Fruit fly (Drosophila melanogaster) whole organism, embryonic: ENCODE results near the gene SmD1.
A peak's percentile ranks its signal among the peaks of the same experiment; 100 is the strongest.

Experiments used
- Adf1 ChIP-seq: fragments of 200-800 bp; sonication (Bioruptor generic); IDR thresholded peaks from 2 replicates; pipeline ENCODE4 v1.3.6; 2022; ENCODE audit warnings: missing biosample characterization, missing genetic modification characterization
- Aef1 ChIP-seq: fragments of 200-800 bp; sonication (Bioruptor generic); IDR thresholded peaks from 3 replicates; pipeline ENCODE4 v1.3.6; 2022; ENCODE audit warnings: missing biosample characterization, missing genetic modification characterization
- Bdp1 ChIP-seq: fragments of 200-800 bp; sonication (Bioruptor generic); optimal IDR thresholded peaks from 3 replicates; lab custom pipeline; 2016; ENCODE audit warnings: missing biosample characterization, missing genetic modification characterization
- CG13775 ChIP-seq: fragments of 200-800 bp; sonication (Bioruptor generic); optimal IDR thresholded peaks from 3 replicates; lab custom pipeline; 2017; ENCODE audit warnings: missing biosample characterization, mild to moderate bottlenecking, missing genetic modification characterization
- CG15073 ChIP-seq: fragments of 200-800 bp; sonication (Bioruptor generic); optimal IDR thresholded peaks from 2 replicates; lab custom pipeline; 2016; ENCODE audit warnings: missing biosample characterization, missing genetic modification characterization
- CG17361 ChIP-seq: fragments of 200-800 bp; sonication (Bioruptor generic); IDR thresholded peaks from 3 replicates; pipeline ENCODE4 v1.3.6; 2022; ENCODE audit warnings: missing biosample characterization, missing genetic modification characterization
- CG1832 ChIP-seq: fragments of 200-800 bp; sonication (Bioruptor generic); optimal IDR thresholded peaks from 2 replicates; lab custom pipeline; 2017; ENCODE audit warnings: missing biosample characterization, mild to moderate bottlenecking, missing genetic modification characterization, inconsistent platforms
- CG4328 ChIP-seq: fragments of 200-800 bp; sonication (Bioruptor generic); optimal IDR thresholded peaks from 3 replicates; lab custom pipeline; 2017; ENCODE audit warnings: missing biosample characterization, missing genetic modification reagents, missing genetic modification characterization
- CG4360 ChIP-seq: fragments of 200-800 bp; sonication (Bioruptor generic); IDR thresholded peaks from 2 replicates; pipeline ENCODE4 v1.3.6; 2022; ENCODE audit warnings: missing biosample characterization, missing genetic modification characterization
- CG6854 ChIP-seq: fragments of 200-800 bp; sonication (Bioruptor generic); optimal IDR thresholded peaks from 3 replicates; lab custom pipeline; 2017; ENCODE audit warnings: missing biosample characterization, mild to moderate bottlenecking, missing genetic modification characterization
- CG7786 ChIP-seq: fragments of 200-800 bp; sonication (Bioruptor generic); optimal IDR thresholded peaks from 2 replicates; lab custom pipeline; 2016; ENCODE audit warnings: missing biosample characterization, missing genetic modification characterization
- CG9215 ChIP-seq: fragments of 200-800 bp; sonication (Bioruptor generic); IDR thresholded peaks from 2 replicates; pipeline ENCODE4 v1.3.6; 2022; ENCODE audit warnings: missing biosample characterization, missing genetic modification characterization
- CG9797 ChIP-seq: fragments of 200-800 bp; sonication (Bioruptor generic); optimal IDR thresholded peaks from 3 replicates; lab custom pipeline; 2018; ENCODE audit warnings: missing biosample characterization, mild to moderate bottlenecking, missing genetic modification characterization
- CoRest ChIP-seq: fragments of 200-800 bp; sonication (Bioruptor generic); optimal IDR thresholded peaks from 3 replicates; lab custom pipeline; 2018; ENCODE audit warnings: missing biosample characterization, mild to moderate bottlenecking, missing genetic modification characterization, moderate library complexity
- CrebB ChIP-seq: fragments of 200-800 bp; sonication (Bioruptor generic); optimal IDR thresholded peaks from 3 replicates; lab custom pipeline; 2018; ENCODE audit warnings: missing biosample characterization, mild to moderate bottlenecking, missing genetic modification characterization
- Dad ChIP-seq: fragments of 200-800 bp; sonication (Bioruptor generic); optimal IDR thresholded peaks from 3 replicates; lab custom pipeline; 2016; ENCODE audit warnings: missing biosample characterization, missing genetic modification characterization
- Ets65A ChIP-seq: fragments of 200-800 bp; sonication (Bioruptor generic); peaks from one replicate; lab custom pipeline; 2016; ENCODE audit warnings: missing biosample characterization, missing genetic modification characterization
- Hr3 ChIP-seq: fragments of 200-800 bp; sonication (Bioruptor generic); optimal IDR thresholded peaks from 3 replicates; lab custom pipeline; 2016; ENCODE audit warnings: missing biosample characterization, missing genetic modification characterization
- Hr39 ChIP-seq: fragments of >200 bp; optimal IDR thresholded peaks from 2 replicates; lab custom pipeline; 2017
- Myb ChIP-seq: fragments of 200-800 bp; sonication (Bioruptor generic); optimal IDR thresholded peaks from 2 replicates; lab custom pipeline; 2016; ENCODE audit warnings: missing biosample characterization, missing genetic modification characterization
- Neu2 ChIP-seq: fragments of 200-800 bp; sonication (Bioruptor generic); optimal IDR thresholded peaks from 3 replicates; lab custom pipeline; 2016; ENCODE audit warnings: missing biosample characterization, missing genetic modification characterization, borderline replicate concordance
- Nf-YB ChIP-seq: fragments of 200-800 bp; sonication (Bioruptor generic); optimal IDR thresholded peaks from 3 replicates; lab custom pipeline; 2019; ENCODE audit warnings: missing biosample characterization, mild to moderate bottlenecking, missing genetic modification characterization, moderate library complexity
- Nf-YC ChIP-seq: fragments of 200-800 bp; optimal IDR thresholded peaks from 3 replicates; lab custom pipeline; 2019; ENCODE audit warnings: missing biosample characterization, mild to moderate bottlenecking, missing genetic modification characterization, moderate library complexity
- Oaz ChIP-seq: fragments of 200-800 bp; sonication (Bioruptor generic); IDR thresholded peaks from 2 replicates; pipeline ENCODE4 v1.3.6; 2022; ENCODE audit warnings: missing biosample characterization, missing genetic modification characterization
- Six4 ChIP-seq: fragments of 200-800 bp; sonication (Bioruptor generic); optimal IDR thresholded peaks from 2 replicates; lab custom pipeline; 2016; ENCODE audit warnings: missing biosample characterization, missing genetic modification characterization
- Sry-δ ChIP-seq: fragments of 200-800 bp; sonication (Bioruptor generic); optimal IDR thresholded peaks from 2 replicates; lab custom pipeline; 2016; ENCODE audit warnings: missing biosample characterization, missing genetic modification characterization
- Trl ChIP-seq, 3 experiments: fragments of >200 bp in 2 of 3; fragments of 200-800 bp in 1 of 3; sonication (Bioruptor generic) in 1 of 3; optimal IDR thresholded peaks; 2 replicates in 1 of 3; 3 replicates in 2 of 3; lab custom pipeline; 2016 to 2017; ENCODE audit warnings: missing biosample characterization in 1 of 3, missing genetic modification characterization in 1 of 3
- Xbp1 ChIP-seq: fragments of 200-800 bp; sonication (Bioruptor generic); optimal IDR thresholded peaks from 3 replicates; lab custom pipeline; 2016; ENCODE audit warnings: missing biosample characterization, mild to moderate bottlenecking, missing genetic modification characterization
- abd-A ChIP-seq: fragments of 200-800 bp; sonication (Bioruptor generic); optimal IDR thresholded peaks from 3 replicates; lab custom pipeline; 2019; ENCODE audit warnings: missing biosample characterization, mild to moderate bottlenecking, missing genetic modification characterization, moderate library complexity
- aop ChIP-seq: fragments of 200-800 bp; sonication (Bioruptor generic); IDR thresholded peaks from 2 replicates; pipeline ENCODE4 v1.3.6; 2022; ENCODE audit warnings: missing biosample characterization, missing genetic modification characterization
- chinmo ChIP-seq: fragments of 200-800 bp; sonication (Bioruptor generic); IDR thresholded peaks from 4 replicates; pipeline ENCODE4 v1.3.6; 2022; ENCODE audit warnings: missing biosample characterization, missing genetic modification characterization; ENCODE audit not compliant: partially characterized antibody
- ci ChIP-seq: fragments of 200-800 bp; sonication (Bioruptor generic); IDR thresholded peaks from 3 replicates; pipeline ENCODE4 v1.3.6; 2022; ENCODE audit warnings: missing biosample characterization, missing genetic modification characterization
- crol ChIP-seq: fragments of 200-800 bp; sonication (Bioruptor generic); IDR thresholded peaks from 2 replicates; pipeline ENCODE4 v1.3.6; 2022; ENCODE audit warnings: missing biosample characterization, missing genetic modification characterization
- da ChIP-seq: fragments of 200-800 bp; sonication (Bioruptor generic); optimal IDR thresholded peaks from 2 replicates; lab custom pipeline; 2016; ENCODE audit warnings: missing biosample characterization, missing genetic modification characterization
- ewg ChIP-seq: fragments of 200-800 bp; sonication (Bioruptor generic); optimal IDR thresholded peaks from 3 replicates; lab custom pipeline; 2017; ENCODE audit warnings: mild to moderate bottlenecking, missing biosample characterization, missing genetic modification reagents, missing genetic modification characterization
- gce ChIP-seq: fragments of 200-800 bp; sonication (Bioruptor generic); IDR thresholded peaks from 3 replicates; pipeline ENCODE4 v1.3.6; 2022; ENCODE audit warnings: missing biosample characterization, missing genetic modification characterization
- hth ChIP-seq: fragments of >200 bp; optimal IDR thresholded peaks from 2 replicates; lab custom pipeline; 2017; ENCODE audit warnings: inconsistent platforms
- inv ChIP-seq: fragments of 200-800 bp; sonication (Bioruptor generic); IDR thresholded peaks from 2 replicates; pipeline ENCODE4 v1.3.6; 2022; ENCODE audit warnings: missing biosample characterization, missing genetic modification characterization; ENCODE audit not compliant: partially characterized antibody
- ken ChIP-seq: fragments of 200-800 bp; sonication (Bioruptor generic); IDR thresholded peaks from 3 replicates; pipeline ENCODE4 v1.3.6; 2022; ENCODE audit warnings: missing biosample characterization, missing genetic modification characterization
- kni ChIP-seq: fragments of 200-800 bp; sonication (Bioruptor generic); optimal IDR thresholded peaks from 3 replicates; lab custom pipeline; 2017; ENCODE audit warnings: mild to moderate bottlenecking, missing biosample characterization, missing genetic modification reagents, missing genetic modification characterization
- mirr ChIP-seq: fragments of 200-800 bp; sonication (Bioruptor generic); optimal IDR thresholded peaks from 3 replicates; lab custom pipeline; 2018; ENCODE audit warnings: missing biosample characterization, mild to moderate bottlenecking, missing genetic modification characterization
- mld ChIP-seq: fragments of 200-800 bp; sonication (Bioruptor generic); IDR thresholded peaks from 3 replicates; pipeline ENCODE4 v1.3.6; 2022; ENCODE audit warnings: missing biosample characterization, missing genetic modification characterization; ENCODE audit not compliant: partially characterized antibody
- nmo ChIP-seq: fragments of 200-800 bp; sonication (Bioruptor generic); optimal IDR thresholded peaks from 2 replicates; lab custom pipeline; 2018; ENCODE audit warnings: missing biosample characterization, mild to moderate bottlenecking, missing genetic modification characterization, moderate library complexity
- onecut ChIP-seq: fragments of 200-800 bp; sonication (Bioruptor generic); IDR thresholded peaks from 2 replicates; pipeline ENCODE4 v1.3.6; 2022; ENCODE audit warnings: missing biosample characterization, missing genetic modification characterization
- slbo ChIP-seq: fragments of 200-800 bp; sonication (Bioruptor generic); IDR thresholded peaks from 2 replicates; pipeline ENCODE4 v1.3.6; 2022; ENCODE audit warnings: missing biosample characterization, missing genetic modification characterization
- sqz ChIP-seq: fragments of 200-800 bp; sonication (Bioruptor generic); optimal IDR thresholded peaks from 3 replicates; lab custom pipeline; 2018; ENCODE audit warnings: missing biosample characterization, mild to moderate bottlenecking, missing genetic modification characterization
- tap ChIP-seq: fragments of 200-800 bp; optimal IDR thresholded peaks from 3 replicates; lab custom pipeline; 2019; ENCODE audit warnings: missing biosample characterization, mild to moderate bottlenecking, missing genetic modification characterization, moderate library complexity
- tgo ChIP-seq: fragments of 200-800 bp; sonication (Bioruptor generic); IDR thresholded peaks from 3 replicates; pipeline ENCODE4 v1.3.6; 2022; ENCODE audit warnings: missing biosample characterization, missing genetic modification characterization
- ttk ChIP-seq: fragments of 200-800 bp; sonication (Bioruptor generic); IDR thresholded peaks from 2 replicates; pipeline ENCODE4 v2.1.2; 2022; ENCODE audit warnings: missing biosample characterization, missing genetic modification characterization

The SmD1 gene

DNA sequence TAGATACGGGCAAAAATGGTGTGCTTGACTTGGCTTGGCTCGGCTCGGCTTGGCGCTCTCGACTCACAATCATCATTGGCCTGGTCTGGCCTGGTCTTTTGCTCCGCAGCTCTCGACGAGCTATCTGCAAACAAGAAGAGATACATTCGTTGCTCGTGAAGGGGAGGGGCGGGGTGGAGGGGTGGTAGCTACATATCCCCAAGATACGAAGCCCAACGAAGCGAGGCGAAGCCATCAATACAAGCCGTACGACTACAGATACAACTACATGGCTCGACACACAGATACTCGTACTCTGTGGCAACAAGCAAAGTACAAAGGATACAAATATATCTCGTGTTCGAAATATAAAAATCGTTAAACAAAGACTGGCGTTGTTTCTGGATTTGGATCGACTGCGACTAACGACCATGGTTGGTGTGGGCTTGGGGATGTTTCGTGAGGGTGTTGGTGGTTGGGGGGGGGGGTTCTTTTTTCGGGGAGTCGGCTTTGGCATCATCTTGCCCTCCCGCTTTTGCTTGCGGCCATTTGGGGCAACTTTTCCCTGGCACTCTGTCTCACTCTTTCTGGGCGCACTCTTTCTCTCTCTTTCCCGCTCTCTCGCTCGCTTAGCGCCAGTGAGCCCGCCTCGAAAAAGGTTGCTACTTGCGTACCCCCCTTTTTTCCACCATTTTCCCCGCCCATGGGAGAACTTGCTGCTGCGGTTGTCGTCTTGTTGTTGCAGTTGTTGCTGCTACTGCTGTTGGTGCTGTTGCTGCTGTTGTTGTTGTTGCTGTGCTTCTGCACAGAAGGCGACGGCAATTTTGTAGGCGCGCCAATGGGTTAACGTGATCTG lies 43.9 kb downstream of the SmD1 start (continued):
- peak; percentile 17 for TF ChIP-seq kni (GFP tag; lab: Kevin White, UChicago)
- no peak for TF ChIP-seq Hr39
- no peak for TF ChIP-seq CG17361 (GFP tag; lab: Robert Waterston, UW)
- 0 out of 4 replicates have a peak, but pooled peaks have one; percentile 63 for TF ChIP-seq chinmo (GFP tag; lab: Robert Waterston, UW)
- no peak for TF ChIP-seq onecut (GFP tag; lab: Robert Waterston, UW)
- peak; percentile 93 for TF ChIP-seq Nf-YB (GFP tag; lab: Kevin White, UChicago)
- peak; percentile 69 for TF ChIP-seq abd-A (tag; lab: Kevin White, UChicago)
- 0 out of 2 replicates have a peak, but pooled peaks have one; percentile 14 for TF ChIP-seq Oaz (GFP tag; lab: Robert Waterston, UW)
- TF ChIP-seq CG4360 (GFP tag; lab: Robert Waterston, UW), result peak; percentile 90
- no peak for TF ChIP-seq CG13775 (GFP tag; lab: Kevin White, UChicago)
- TF ChIP-seq tap (tag; lab: Kevin White, UChicago), result no peak
- TF ChIP-seq CG15073 (GFP tag; lab: Kevin White, UChicago), result no peak
- TF ChIP-seq ttk (GFP tag; lab: Robert Waterston, UW), result peak; percentile 37; the same call in 1 of the 2 replicates
- no peak for TF ChIP-seq CG9215 (GFP tag; lab: Robert Waterston, UW)
- peak; percentile 99 for TF ChIP-seq mirr
- TF ChIP-seq CG1832 (GFP tag; lab: Kevin White, UChicago), result peak; percentile 83
- no peak for TF ChIP-seq gce
- peak; percentile 41; the same call in 1 of the 3 replicates for TF ChIP-seq ken (GFP tag; lab: Robert Waterston, UW)
- TF ChIP-seq Trl (optimal IDR thresholded peaks at IDR 0.05; lab: Kevin White, UChicago), result peak; percentile 14 to 25
- no peak for TF ChIP-seq Trl (GFP tag; optimal IDR thresholded peaks at IDR 0.05; lab: Kevin White, UChicago)
- TF ChIP-seq Adf1 (GFP tag; lab: Robert Waterston, UW), result peak; percentile 75
- no peak for TF ChIP-seq Dad (GFP tag; lab: Kevin White, UChicago)
- TF ChIP-seq Ets65A (GFP tag; lab: Kevin White, UChicago), result peak; percentile 95

DNA sequence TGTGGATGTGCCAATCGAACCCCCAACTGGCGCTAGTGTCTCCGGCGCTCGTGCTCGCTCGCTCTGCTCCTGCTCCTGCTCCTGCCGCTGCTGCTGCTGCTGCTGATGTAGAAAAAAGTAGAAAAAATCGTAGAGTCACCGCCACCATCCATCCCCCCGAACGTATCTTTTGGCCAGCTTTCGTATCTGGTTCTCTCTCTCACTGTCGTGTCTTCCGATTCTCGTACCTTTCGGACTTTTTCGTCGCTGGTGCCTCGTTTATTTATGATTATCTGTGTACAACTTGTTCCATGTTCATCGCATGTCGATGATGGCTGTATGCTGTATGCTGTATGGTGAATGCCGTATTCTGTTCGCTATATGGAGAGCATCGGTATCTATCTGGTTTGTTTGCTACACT lies 45.7 kb downstream of the SmD1 start:
- TF ChIP-seq Aef1, result no peak
- TF ChIP-seq Nf-YC (tag; lab: Kevin White, UChicago), result peak; percentile 43
- TF ChIP-seq CoRest (tag; lab: Kevin White, UChicago), result no peak
- no peak for TF ChIP-seq slbo (GFP tag; lab: Robert Waterston, UW)
- no peak for TF ChIP-seq da (GFP tag; lab: Kevin White, UChicago)
- no peak for TF ChIP-seq Six4 (GFP tag; lab: Kevin White, UChicago)
- 0 out of 3 replicates have a peak, but pooled peaks have one; percentile 16 for TF ChIP-seq ci (GFP tag; lab: Robert Waterston, UW)
- TF ChIP-seq Nf-YB (GFP tag; lab: Kevin White, UChicago), result peak; percentile 15
- TF ChIP-seq hth (lab: Kevin White, UChicago), result no peak
- no peak for TF ChIP-seq CrebB (tag; lab: Kevin White, UChicago)
- no peak for TF ChIP-seq Xbp1
- TF ChIP-seq crol (GFP tag; lab: Robert Waterston, UW), result 0 out of 2 replicates have a peak, but pooled peaks have one; percentile 32
- TF ChIP-seq nmo, result no peak
- TF ChIP-seq aop (GFP tag; lab: Robert Waterston, UW), result no peak
- TF ChIP-seq Bdp1 (GFP tag; lab: Kevin White, UChicago), result no peak
- no peak for TF ChIP-seq ewg (GFP tag; lab: Kevin White, UChicago)
- TF ChIP-seq Hr3 (GFP tag; lab: Kevin White, UChicago), result no peak
- TF ChIP-seq CG9797 (GFP tag; lab: Kevin White, UChicago), result no peak
- TF ChIP-seq CG4328, result no peak
- TF ChIP-seq sqz (GFP tag; lab: Kevin White, UChicago), result no peak
- no peak for TF ChIP-seq Neu2 (GFP tag; lab: Kevin White, UChicago)
- no peak for TF ChIP-seq Sry-δ
- TF ChIP-seq CG7786 (GFP tag; lab: Kevin White, UChicago), result no peak
- no peak for TF ChIP-seq CG6854 (GFP tag; lab: Kevin White, UChicago)
- TF ChIP-seq mld, result no peak
- TF ChIP-seq Myb (GFP tag; lab: Kevin White, UChicago), result no peak
- TF ChIP-seq inv (GFP tag; lab: Robert Waterston, UW), result no peak
- no peak for TF ChIP-seq tgo (GFP tag; lab: Robert Waterston, UW)
